Worm (Caenorhabditis elegans): ENCODE results near the gene Y116A8B.4.

Gene Y116A8B.4

DNA sequence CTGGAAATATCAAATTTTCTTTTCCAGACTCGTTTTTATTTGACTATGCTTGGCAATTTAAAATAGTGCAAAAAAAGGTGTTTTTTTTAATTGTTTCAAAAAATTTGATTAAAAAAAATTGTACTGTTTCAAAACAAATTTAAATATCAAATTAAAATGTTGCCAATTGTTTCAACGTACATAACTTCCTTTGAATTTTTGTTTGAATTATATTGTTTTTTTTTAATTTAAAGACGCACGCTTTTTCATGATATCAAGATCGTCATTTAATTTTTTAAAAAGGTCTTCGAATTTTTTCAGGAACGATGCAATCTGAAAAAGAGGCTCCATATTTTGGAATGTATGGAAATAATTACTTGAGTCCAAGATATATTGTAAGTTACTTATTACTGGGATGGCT, at the start of gene Y116A8B.4:
TSS of gene Y116A8B.4 (plus strand) at position 301 of the 400 bp plus-strand sequence.
- TF ChIP-seq unc-55 (GFP tag; optimal IDR thresholded peaks at IDR 0.05) (no peak), F13H6.1 (tag; optimal IDR thresholded peaks at IDR 0.05) (no peak), pha-2 (tag; optimal IDR thresholded peaks at IDR 0.05) (no peak), dve-1 (tag; optimal IDR thresholded peaks at IDR 0.05) (no peak), ceh-30 (tag; optimal IDR thresholded peaks at IDR 0.05) (no peak), tbx-7 (tag; optimal IDR thresholded peaks at IDR 0.05) (no peak)

DNA sequence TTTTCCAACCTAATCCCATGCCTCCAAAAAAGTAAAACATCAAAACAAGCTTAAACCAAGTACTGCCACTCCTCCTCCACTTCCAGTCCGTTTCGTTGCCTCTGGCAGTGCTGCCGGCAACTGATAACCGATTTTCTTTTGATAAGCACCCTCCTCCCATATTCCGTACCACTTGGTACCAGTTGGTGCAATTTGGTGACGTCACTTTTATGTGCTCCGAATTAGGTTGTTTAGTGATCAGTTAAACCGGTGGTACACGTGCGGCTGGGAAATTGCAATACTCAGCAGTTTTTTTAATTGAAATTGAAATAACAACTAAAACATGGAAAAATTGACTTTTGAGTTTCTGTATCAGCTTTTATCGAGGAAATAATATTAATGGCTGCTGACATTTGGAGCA, 49.5 kb upstream of the Y116A8B.4 start:
- TF ChIP-seq eyg-1 (tag; optimal IDR thresholded peaks at IDR 0.05): no peak
- TF ChIP-seq elt-2 (tag; optimal IDR thresholded peaks at IDR 0.05): peak; percentile 93
- no peak for TF ChIP-seq gmeb-2 (tag; optimal IDR thresholded peaks at IDR 0.05)
- no peak for TF ChIP-seq tbx-7 (tag; optimal IDR thresholded peaks at IDR 0.05)

DNA sequence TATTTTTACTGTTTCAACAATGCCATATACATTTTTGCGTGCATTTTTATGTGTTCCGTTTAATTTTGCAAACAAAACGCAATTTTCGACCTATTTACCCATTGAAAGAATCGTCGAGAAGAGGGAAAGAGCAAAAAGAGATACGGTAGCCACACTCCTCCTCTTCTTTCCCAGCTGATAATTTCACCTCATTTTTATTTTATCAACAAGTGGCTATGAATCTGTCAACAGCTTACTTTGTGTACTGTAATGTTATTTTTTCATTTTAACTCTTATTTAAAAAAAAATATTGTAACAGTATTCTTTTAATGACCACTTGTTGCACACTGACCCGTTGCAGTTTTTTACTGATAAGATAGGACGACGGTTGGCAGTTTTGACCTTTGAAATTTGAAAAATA, 48.6 kb upstream of the Y116A8B.4 start:
- TF ChIP-seq elt-2 (tag; optimal IDR thresholded peaks at IDR 0.05): peak; percentile 20
- TF ChIP-seq ref-2 (tag; optimal IDR thresholded peaks at IDR 0.05): no peak

DNA sequence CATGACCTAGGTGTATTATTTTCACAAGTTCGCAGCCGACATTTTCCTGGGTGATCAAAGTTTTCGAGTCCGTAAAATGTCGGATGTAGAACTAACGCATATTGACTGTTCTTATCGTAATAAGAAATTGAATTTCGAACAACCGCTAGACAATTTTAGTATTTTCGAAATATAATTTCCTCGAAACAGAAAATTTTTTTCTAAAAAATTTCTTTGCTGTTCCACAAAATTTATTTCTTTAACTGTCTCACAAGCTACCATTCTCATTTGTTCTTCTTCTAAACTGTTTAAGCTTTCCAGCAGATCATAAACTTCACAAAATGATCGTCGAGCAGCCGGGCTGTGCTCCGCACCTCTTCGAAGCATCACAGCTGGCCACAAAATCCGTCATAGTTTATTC, 47.4 kb upstream of the Y116A8B.4 start, which contains the start of gene C52D10.3:
TSS of gene C52D10.3 (plus strand) at position 301 of the 400 bp plus-strand sequence.
- no peak for TF ChIP-seq C38D4.7 (GFP tag; optimal IDR thresholded peaks at IDR 0.05)
- no peak for TF ChIP-seq ceh-18 (tag; optimal IDR thresholded peaks at IDR 0.05)
- no peak for TF ChIP-seq hlh-30 (tag; optimal IDR thresholded peaks at IDR 0.05; ENCODE audit: insufficient read depth)
- TF ChIP-seq tbx-2 (tag; optimal IDR thresholded peaks at IDR 0.05): no peak
- TF ChIP-seq rnt-1 (tag; optimal IDR thresholded peaks at IDR 0.05): no peak
- TF ChIP-seq ceh-14 (tag; optimal IDR thresholded peaks at IDR 0.05): no peak

DNA sequence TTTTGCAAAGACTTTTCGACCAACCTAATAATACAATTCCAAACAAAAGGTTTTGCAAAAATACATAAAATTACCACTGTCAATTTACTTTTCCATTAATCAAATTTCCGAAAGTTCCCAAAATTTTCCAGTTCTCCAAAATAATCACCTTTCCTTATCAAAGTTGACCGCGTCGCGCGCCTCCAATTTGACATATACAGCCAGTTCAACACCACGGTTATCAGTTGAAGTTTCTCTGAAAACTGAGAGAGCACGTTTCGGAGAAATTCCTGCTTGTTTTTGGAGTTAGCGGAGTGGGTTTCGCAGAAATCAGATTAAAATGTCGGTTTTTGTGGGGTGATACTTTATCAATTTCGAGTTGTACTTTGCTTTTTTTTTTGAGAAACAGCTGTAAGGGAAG, 44.5 kb upstream of the Y116A8B.4 start:
- TF ChIP-seq unc-3 (GFP tag; conservative IDR thresholded peaks at IDR 0.05) (no peak), unc-3 (tag; optimal IDR thresholded peaks at IDR 0.05) (no peak), gmeb-2 (tag; optimal IDR thresholded peaks at IDR 0.05) (no peak), ets-4 (tag; optimal IDR thresholded peaks at IDR 0.05) (no peak), ceh-14 (tag; optimal IDR thresholded peaks at IDR 0.05) (no peak), ceh-22 (tag; optimal IDR thresholded peaks at IDR 0.05) (no peak), hlh-6 (tag; optimal IDR thresholded peaks at IDR 0.05) (no peak), ceh-48 (tag; optimal IDR thresholded peaks at IDR 0.05) (no peak), ceh-6 (GFP tag; optimal IDR thresholded peaks at IDR 0.05) (no peak), ref-2 (tag; optimal IDR thresholded peaks at IDR 0.05) (no peak), ceh-9 (tag; optimal IDR thresholded peaks at IDR 0.05) (no peak), unc-86 (tag; optimal IDR thresholded peaks at IDR 0.05) (no peak), ceh-18 (tag; optimal IDR thresholded peaks at IDR 0.05) (no peak), sox-4 (tag; optimal IDR thresholded peaks at IDR 0.05) (no peak)

DNA sequence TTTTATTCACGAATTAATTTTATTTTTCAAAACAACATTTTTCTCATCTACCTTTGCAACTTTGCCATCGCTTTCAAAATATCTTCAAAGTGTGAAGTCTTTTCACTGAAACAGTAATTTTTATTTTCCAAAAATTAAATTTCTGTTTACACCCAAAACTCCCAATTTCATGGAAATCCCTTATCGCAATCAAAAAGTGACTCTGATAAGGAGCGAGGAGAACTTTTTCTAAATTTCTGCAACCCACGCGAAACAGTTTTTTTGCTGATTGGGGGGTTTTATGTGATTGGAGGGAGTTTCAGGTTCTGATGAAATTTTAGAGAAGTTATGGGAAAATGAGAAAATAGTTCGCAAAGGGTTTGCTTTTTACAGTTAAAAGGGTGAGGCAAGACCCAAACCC, 44.0 kb upstream of the Y116A8B.4 start:
- TF ChIP-seq ztf-16 (tag; optimal IDR thresholded peaks at IDR 0.05) (no peak), hlh-15 (tag; optimal IDR thresholded peaks at IDR 0.05) (no peak), C08G9.2 (tag; optimal IDR thresholded peaks at IDR 0.05) (no peak), gmeb-2 (tag; optimal IDR thresholded peaks at IDR 0.05) (no peak), ceh-2 (tag; optimal IDR thresholded peaks at IDR 0.05) (no peak), F13H6.1 (tag; optimal IDR thresholded peaks at IDR 0.05) (no peak), ceh-34 (tag; optimal IDR thresholded peaks at IDR 0.05) (no peak), odd-2 (tag; optimal IDR thresholded peaks at IDR 0.05) (no peak), ets-4 (tag; optimal IDR thresholded peaks at IDR 0.05) (no peak)
